Worm (Caenorhabditis elegans): ENCODE results near the gene xnd-1.

Gene xnd-1

DNA sequence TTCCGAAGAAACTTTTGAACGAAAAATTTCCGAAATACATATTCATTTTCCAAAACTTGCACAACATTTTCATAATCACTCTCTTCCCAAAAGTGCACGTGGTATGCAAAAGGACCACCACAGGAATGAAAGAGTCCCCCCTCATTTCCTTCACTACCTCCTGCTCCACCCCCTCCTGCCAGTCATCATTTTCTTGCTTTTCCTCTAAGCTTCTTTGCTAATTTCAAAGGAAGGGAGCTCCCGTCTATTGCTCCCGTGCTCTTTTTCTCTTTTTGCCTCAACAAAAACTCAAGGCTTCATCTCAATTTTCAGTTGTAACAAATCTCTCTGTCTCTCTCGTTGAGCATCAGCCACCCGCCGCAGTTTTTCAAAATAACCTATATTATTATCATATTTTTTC is 31.5 kb upstream of the xnd-1 start (continued):
- no peak for TF ChIP-seq ztf-6 (GFP tag; IDR thresholded peaks at IDR 0.05)

DNA sequence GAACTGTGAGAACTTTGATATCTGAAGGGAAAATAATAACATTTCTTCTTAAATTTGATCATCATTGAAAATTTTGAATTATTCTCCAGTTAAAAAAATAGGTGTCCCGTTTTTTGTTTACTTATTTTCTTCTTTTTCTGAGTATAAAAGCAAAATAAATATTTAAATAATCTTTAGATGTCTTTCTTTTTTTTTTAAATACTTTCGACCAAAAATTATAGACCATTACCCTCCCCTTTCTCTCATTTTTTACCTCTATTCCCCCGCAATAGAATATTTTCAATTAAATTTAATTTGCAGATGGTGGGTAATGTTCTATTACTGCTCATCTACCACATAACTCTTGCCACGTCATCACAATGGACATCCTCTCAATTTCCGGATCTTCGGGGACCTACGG is 30.6 kb upstream of the xnd-1 start, which contains the start of gene molo-1:
TSS of gene molo-1 (plus strand) at position 301 of the 400 bp plus-strand sequence.
- TF ChIP-seq Y79H2A.3 (GFP tag; conservative IDR thresholded peaks at IDR 0.05), result no peak
- TF ChIP-seq ceh-91 (GFP tag; IDR thresholded peaks at IDR 0.05), result no peak
- TF ChIP-seq cebp-2 (GFP tag; IDR thresholded peaks at IDR 0.05), result no peak
- TF ChIP-seq T26A5.8 (tag; optimal IDR thresholded peaks at IDR 0.05), result no peak
- TF ChIP-seq egl-18 (GFP tag; IDR thresholded peaks at IDR 0.05), result no peak
- no peak for TF ChIP-seq somi-1 (GFP tag; optimal IDR thresholded peaks at IDR 0.05)
- no peak for TF ChIP-seq snpc-3.4 (tag; optimal IDR thresholded peaks at IDR 0.05)
- TF ChIP-seq akir-1 (GFP tag; optimal IDR thresholded peaks at IDR 0.05), result no peak
- no peak for TF ChIP-seq nhr-27 (tag; optimal IDR thresholded peaks at IDR 0.05)
- TF ChIP-seq snpc-4 (GFP tag; optimal IDR thresholded peaks at IDR 0.05), result no peak
- no peak for TF ChIP-seq snpc-4 (tag; optimal IDR thresholded peaks at IDR 0.05)
- no peak for TF ChIP-seq B0019.2 (GFP tag; conservative IDR thresholded peaks at IDR 0.05)
- TF ChIP-seq K11D2.4 (GFP tag; IDR thresholded peaks at IDR 0.05), result no peak
- no peak for TF ChIP-seq him-1 (tag; optimal IDR thresholded peaks at IDR 0.05)
- no peak for TF ChIP-seq athp-1 (tag; optimal IDR thresholded peaks at IDR 0.05)
- no peak for TF ChIP-seq rpc-1 (optimal IDR thresholded peaks at IDR 0.05)
- no peak for TF ChIP-seq rpc-1 (tag; optimal IDR thresholded peaks at IDR 0.05)
- no peak for TF ChIP-seq F22D6.2 (tag; optimal IDR thresholded peaks at IDR 0.05)
- TF ChIP-seq zim-3 (tag; optimal IDR thresholded peaks at IDR 0.05), result no peak
- no peak for TF ChIP-seq B0336.3 (GFP tag; IDR thresholded peaks at IDR 0.05)
- no peak for TF ChIP-seq unc-130 (GFP tag; optimal IDR thresholded peaks at IDR 0.05)
- TF ChIP-seq aptf-3 (GFP tag; IDR thresholded peaks at IDR 0.05), result no peak

DNA sequence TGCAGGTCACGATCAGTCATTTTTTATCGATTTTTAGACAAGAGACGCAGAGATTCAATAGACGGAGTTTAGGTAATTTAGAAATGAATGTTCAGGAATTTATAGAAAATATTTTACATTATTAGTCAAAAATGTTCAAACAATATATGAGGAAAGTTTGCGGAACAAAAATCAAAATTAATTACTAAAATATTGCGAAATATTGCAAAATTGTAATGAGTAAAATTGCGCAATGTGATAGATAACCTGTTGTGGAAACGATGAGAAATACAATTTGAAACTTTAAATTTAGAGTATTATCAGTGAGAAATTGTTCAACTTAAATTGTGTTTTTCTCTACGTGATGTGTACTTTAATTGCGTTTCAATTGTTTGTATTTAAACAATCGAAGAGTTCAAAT is 23.2 kb upstream of the xnd-1 start, which contains the start of gene F56D2.5:
TSS of gene F56D2.5 (minus strand) at position 371 of the 400 bp plus-strand sequence.
- TF ChIP-seq cebp-1 (GFP tag; IDR thresholded peaks at IDR 0.05) (peak; percentile 93), cebp-1 (tag; optimal IDR thresholded peaks at IDR 0.05) (peak; percentile 97), lsy-27 (tag; optimal IDR thresholded peaks at IDR 0.05; ENCODE audit: borderline replicate concordance, insufficient read depth) (no peak), madf-8 (GFP tag; conservative IDR thresholded peaks at IDR 0.05) (no peak)

DNA sequence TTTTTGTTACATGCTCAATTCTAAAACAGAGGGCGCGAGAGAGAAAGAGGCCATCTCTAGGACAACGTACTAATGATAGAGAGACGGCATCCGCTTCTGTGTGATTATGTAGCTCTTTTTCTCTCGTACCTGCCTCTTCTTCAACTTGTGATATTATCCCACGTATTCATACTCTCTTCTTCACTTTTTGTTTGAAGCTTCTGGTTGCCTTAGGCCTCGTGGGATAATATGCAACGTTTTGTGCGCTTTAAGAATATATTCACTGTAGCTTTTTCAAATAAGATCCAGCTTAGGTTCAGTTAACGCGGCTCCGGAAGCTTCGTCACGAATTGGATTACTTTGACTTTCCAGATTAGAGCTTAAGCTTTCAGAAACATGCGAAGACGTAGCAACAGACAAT is 21.5 kb upstream of the xnd-1 start, which contains the start of the genes F56D2.8 and uev-2:
TSS of gene F56D2.8 (minus strand) at position 101 of the 400 bp plus-strand sequence.
TSS of gene uev-2 (plus strand) at position 360 of the 400 bp plus-strand sequence.
- no peak for TF ChIP-seq snpc-4 (GFP tag; optimal IDR thresholded peaks at IDR 0.05)
- no peak for TF ChIP-seq snpc-4 (tag; optimal IDR thresholded peaks at IDR 0.05)
- no peak for TF ChIP-seq akir-1 (GFP tag; optimal IDR thresholded peaks at IDR 0.05)
- TF ChIP-seq F55B11.4 (tag; optimal IDR thresholded peaks at IDR 0.05; ENCODE audit: borderline replicate concordance, insufficient read depth), result no peak
- TF ChIP-seq rcor-1 (GFP tag; IDR thresholded peaks at IDR 0.05), result no peak

DNA sequence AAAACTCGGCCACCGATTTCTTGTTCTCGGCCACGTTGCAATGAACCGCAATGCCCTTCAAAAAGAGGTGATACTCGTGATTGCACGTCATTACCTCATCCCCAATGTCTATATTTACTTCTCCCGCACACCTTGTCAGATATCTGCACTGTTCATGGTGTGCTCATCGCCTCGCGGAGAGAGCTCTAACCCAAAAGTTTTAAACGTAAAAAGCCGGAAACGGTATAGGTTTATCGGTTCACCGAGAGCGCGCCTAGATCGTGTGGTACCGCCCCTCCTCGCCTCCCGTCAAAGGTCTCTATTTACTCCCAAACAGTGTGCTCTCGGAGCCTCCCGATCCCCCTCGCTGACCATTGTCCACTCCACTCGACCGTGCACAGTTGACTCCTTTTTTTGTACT is 19.6 kb upstream of the xnd-1 start, which contains the start of gene F56D2.3:
TSS of gene F56D2.3 (plus strand) at position 301 of the 400 bp plus-strand sequence.
- no peak for TF ChIP-seq attf-6 (GFP tag; IDR thresholded peaks at IDR 0.05)
- no peak for TF ChIP-seq dpl-1 (GFP tag; optimal IDR thresholded peaks at IDR 0.05)
- no peak for TF ChIP-seq unc-62 (GFP tag; optimal IDR thresholded peaks at IDR 0.05)
- TF ChIP-seq ceh-58 (GFP tag; IDR thresholded peaks at IDR 0.05), result 0 out of 2 replicates have a peak, but pooled peaks have one; percentile 9
- no peak for TF ChIP-seq T07F8.4 (tag; optimal IDR thresholded peaks at IDR 0.05)
- TF ChIP-seq ceh-100 (GFP tag; IDR thresholded peaks at IDR 0.05), result no peak
- peak; percentile 35; the same call in 1 of the 2 replicates for TF ChIP-seq zfh-2 (GFP tag; conservative IDR thresholded peaks at IDR 0.05)
